Fruit fly (Drosophila melanogaster) whole organism, embryonic: ENCODE results near the gene Tyler.

Experiments used
- Awh ChIP-seq: fragments of 200-800 bp; sonication (Bioruptor generic); IDR thresholded peaks from 2 replicates; pipeline ENCODE4, ENCODE4 v1.3.6; 2022; ENCODE audit warnings: missing biosample characterization, missing genetic modification characterization
- BtbVII ChIP-seq: fragments of 200-800 bp; sonication (Bioruptor generic); optimal IDR thresholded peaks from 3 replicates; lab custom pipeline; 2017; ENCODE audit warnings: missing biosample characterization, mild to moderate bottlenecking, missing genetic modification characterization
- CG10147 ChIP-seq: fragments of 200-800 bp; sonication (Bioruptor generic); optimal IDR thresholded peaks from 2 replicates; lab custom pipeline; 2019; ENCODE audit warnings: missing biosample characterization, mild to moderate bottlenecking, missing genetic modification characterization, moderate library complexity
- CG1024 ChIP-seq: fragments of 200-800 bp; sonication (Bioruptor generic); IDR thresholded peaks from 2 replicates; pipeline ENCODE4 v1.3.6; 2022; ENCODE audit warnings: missing biosample characterization, missing genetic modification characterization
- CG10267 ChIP-seq: fragments of 200-800 bp; sonication (Bioruptor generic); optimal IDR thresholded peaks from 2 replicates; lab custom pipeline; 2018; ENCODE audit warnings: missing biosample characterization, mild to moderate bottlenecking, missing genetic modification characterization, moderate library complexity
- CG12071 ChIP-seq: fragments of 200-800 bp; sonication (Bioruptor generic); optimal IDR thresholded peaks from 3 replicates; lab custom pipeline; 2018; ENCODE audit warnings: missing biosample characterization, mild to moderate bottlenecking, missing genetic modification characterization
- CG12236 ChIP-seq: fragments of 200-800 bp; sonication (Bioruptor generic); optimal IDR thresholded peaks from 2 replicates; lab custom pipeline; 2016; ENCODE audit warnings: missing biosample characterization, missing genetic modification characterization
- CG13296 ChIP-seq: fragments of 200-800 bp; sonication (Bioruptor generic); optimal IDR thresholded peaks from 3 replicates; lab custom pipeline; 2018; ENCODE audit warnings: missing biosample characterization, mild to moderate bottlenecking, missing genetic modification characterization
- CG13894 ChIP-seq: fragments of 200-800 bp; sonication (Bioruptor generic); optimal IDR thresholded peaks from 3 replicates; lab custom pipeline; 2018; ENCODE audit warnings: missing biosample characterization, mild to moderate bottlenecking, missing genetic modification characterization, moderate library complexity
- CG15011 ChIP-seq: fragments of 200-800 bp; sonication (Bioruptor generic); optimal IDR thresholded peaks from 3 replicates; lab custom pipeline; 2018; ENCODE audit warnings: missing biosample characterization, mild to moderate bottlenecking, missing genetic modification characterization
- CG1529 ChIP-seq: fragments of 200-800 bp; sonication (Bioruptor generic); optimal IDR thresholded peaks from 3 replicates; lab custom pipeline; 2018; ENCODE audit warnings: missing biosample characterization, missing genetic modification characterization
- CG16815 ChIP-seq: fragments of 200-800 bp; sonication (Bioruptor generic); optimal IDR thresholded peaks from 3 replicates; lab custom pipeline; 2017; ENCODE audit warnings: missing biosample characterization, mild to moderate bottlenecking, missing genetic modification characterization
- CG17912 ChIP-seq: fragments of 200-800 bp; sonication (Bioruptor generic); optimal IDR thresholded peaks from 2 replicates; lab custom pipeline; 2018; ENCODE audit warnings: missing biosample characterization, mild to moderate bottlenecking, missing genetic modification characterization
- CG2875 ChIP-seq: fragments of 200-800 bp; sonication (Bioruptor generic); optimal IDR thresholded peaks from 2 replicates; lab custom pipeline; 2017; ENCODE audit warnings: missing biosample characterization, mild to moderate bottlenecking, missing genetic modification characterization, missing genetic modification reagents
- CG4282 ChIP-seq: fragments of 200-800 bp; sonication (Bioruptor generic); optimal IDR thresholded peaks from 2 replicates; lab custom pipeline; 2016; ENCODE audit warnings: missing biosample characterization, missing genetic modification characterization
- CG4730 ChIP-seq: fragments of 200-800 bp; sonication (Bioruptor generic); IDR thresholded peaks from 2 replicates; pipeline ENCODE4 v1.3.6; 2022; ENCODE audit warnings: missing biosample characterization, missing genetic modification characterization
- CG5953 ChIP-seq: fragments of 200-800 bp; sonication (Bioruptor generic); IDR thresholded peaks from 2 replicates; pipeline ENCODE4 v1.3.6; 2022; ENCODE audit warnings: missing biosample characterization, missing genetic modification characterization
- CG8290 ChIP-seq, 3 experiments: fragments of 200-800 bp; sonication (Bioruptor generic); optimal IDR thresholded peaks; 2 replicates each; lab custom pipeline; 2016 to 2019; ENCODE audit warnings: missing biosample characterization in 3 of 3, missing genetic modification characterization in 3 of 3, mild to moderate bottlenecking in 2 of 3, moderate library complexity in 1 of 3
- CHES-1-like ChIP-seq: fragments of 200-800 bp; sonication (Bioruptor generic); optimal IDR thresholded peaks from 2 replicates; lab custom pipeline; 2016; ENCODE audit warnings: missing biosample characterization, missing genetic modification characterization
- Camta ChIP-seq: fragments of 200-800 bp; sonication (Bioruptor generic); optimal IDR thresholded peaks from 2 replicates; lab custom pipeline; 2016; ENCODE audit warnings: missing biosample characterization, missing genetic modification characterization
- CrebB ChIP-seq: fragments of 200-800 bp; sonication (Bioruptor generic); optimal IDR thresholded peaks from 3 replicates; lab custom pipeline; 2018; ENCODE audit warnings: missing biosample characterization, mild to moderate bottlenecking, missing genetic modification characterization
- Dad ChIP-seq: fragments of 200-800 bp; sonication (Bioruptor generic); optimal IDR thresholded peaks from 3 replicates; lab custom pipeline; 2016; ENCODE audit warnings: missing biosample characterization, missing genetic modification characterization
- Fer1 ChIP-seq: fragments of 200-800 bp; sonication (Bioruptor generic); optimal IDR thresholded peaks from 2 replicates; lab custom pipeline; 2017; ENCODE audit warnings: missing biosample characterization, mild to moderate bottlenecking, missing genetic modification characterization
- Hsf ChIP-seq: fragments of 200-800 bp; sonication (Bioruptor generic); optimal IDR thresholded peaks from 3 replicates; lab custom pipeline; 2016; ENCODE audit warnings: missing biosample characterization, missing genetic modification characterization
- Jarid2 ChIP-seq: fragments of 200-800 bp; sonication (Bioruptor generic); optimal IDR thresholded peaks from 3 replicates; lab custom pipeline; 2017; ENCODE audit warnings: mild to moderate bottlenecking, missing biosample characterization, missing genetic modification reagents, missing genetic modification characterization
- Kr ChIP-seq: fragments of 200-800 bp; sonication (Bioruptor generic); optimal IDR thresholded peaks from 2 replicates; lab custom pipeline; 2017; ENCODE audit warnings: missing biosample characterization, mild to moderate bottlenecking, missing genetic modification characterization
- MTF-1 ChIP-seq: fragments of 200-800 bp; sonication (Bioruptor generic); optimal IDR thresholded peaks from 2 replicates; lab custom pipeline; 2018; ENCODE audit warnings: missing biosample characterization, mild to moderate bottlenecking, missing genetic modification characterization, borderline replicate concordance
- Mes4 ChIP-seq: fragments of 200-800 bp; sonication (Bioruptor generic); optimal IDR thresholded peaks from 2 replicates; lab custom pipeline; 2016; ENCODE audit warnings: missing biosample characterization, missing genetic modification characterization
- TFAM ChIP-seq: fragments of 200-800 bp; sonication (Bioruptor generic); optimal IDR thresholded peaks from 2 replicates; lab custom pipeline; 2017; ENCODE audit warnings: missing biosample characterization, missing genetic modification characterization, inconsistent platforms
- Xbp1 ChIP-seq: fragments of 200-800 bp; sonication (Bioruptor generic); optimal IDR thresholded peaks from 3 replicates; lab custom pipeline; 2016; ENCODE audit warnings: missing biosample characterization, mild to moderate bottlenecking, missing genetic modification characterization
- ara ChIP-seq: fragments of 200-800 bp; sonication (Bioruptor generic); IDR thresholded peaks from 2 replicates; pipeline ENCODE4 v1.3.6; 2022; ENCODE audit warnings: missing biosample characterization, missing genetic modification characterization
- bsh ChIP-seq, 2 experiments: fragments of 200-800 bp; sonication (Bioruptor generic); optimal IDR thresholded peaks; 2 replicates each; lab custom pipeline; 2017 to 2018; ENCODE audit warnings: mild to moderate bottlenecking in 2 of 2, missing biosample characterization in 2 of 2, missing genetic modification characterization in 2 of 2, moderate library complexity in 1 of 2
- cad ChIP-seq: fragments of >200 bp; optimal IDR thresholded peaks from 2 replicates; lab custom pipeline; 2017; ENCODE audit warnings: missing biosample characterization, missing genetic modification characterization
- cwo ChIP-seq: fragments of 200-800 bp; sonication (Bioruptor generic); optimal IDR thresholded peaks from 3 replicates; lab custom pipeline; 2017; ENCODE audit warnings: missing biosample characterization, missing genetic modification characterization, mild to moderate bottlenecking, moderate library complexity, missing genetic modification reagents
- fd102C ChIP-seq: fragments of 200-800 bp; sonication (Bioruptor generic); optimal IDR thresholded peaks from 2 replicates; lab custom pipeline; 2018; ENCODE audit warnings: missing biosample characterization, mild to moderate bottlenecking, missing genetic modification characterization, moderate library complexity
- hth ChIP-seq: fragments of >200 bp; optimal IDR thresholded peaks from 2 replicates; lab custom pipeline; 2017; ENCODE audit warnings: inconsistent platforms
- jing ChIP-seq: fragments of 200-800 bp; sonication (Bioruptor generic); optimal IDR thresholded peaks from 2 replicates; lab custom pipeline; 2018; ENCODE audit warnings: missing biosample characterization, mild to moderate bottlenecking, missing genetic modification characterization
- kah ChIP-seq: fragments of 200-800 bp; sonication (Bioruptor generic); optimal IDR thresholded peaks from 2 replicates; lab custom pipeline; 2018; ENCODE audit warnings: missing biosample characterization, mild to moderate bottlenecking, missing genetic modification characterization
- kni ChIP-seq: fragments of 200-800 bp; sonication (Bioruptor generic); optimal IDR thresholded peaks from 3 replicates; lab custom pipeline; 2017; ENCODE audit warnings: mild to moderate bottlenecking, missing biosample characterization, missing genetic modification reagents, missing genetic modification characterization
- lola ChIP-seq, 3 experiments: fragments of >200 bp in 2 of 3; fragments of 200-800 bp in 1 of 3; sonication (Bioruptor generic) in 1 of 3; optimal IDR thresholded peaks; 2 replicates each; lab custom pipeline; 2017 to 2019; ENCODE audit warnings: missing biosample characterization in 3 of 3, missing genetic modification characterization in 3 of 3, mild to moderate bottlenecking in 1 of 3, moderate library complexity in 1 of 3
- maf-S ChIP-seq: fragments of 200-800 bp; sonication (Bioruptor generic); optimal IDR thresholded peaks from 2 replicates; lab custom pipeline; 2016; ENCODE audit warnings: missing biosample characterization, missing genetic modification characterization
- phol ChIP-seq: fragments of 200-800 bp; sonication (Bioruptor generic); optimal IDR thresholded peaks from 3 replicates; lab custom pipeline; 2018; ENCODE audit warnings: missing biosample characterization, mild to moderate bottlenecking, missing genetic modification characterization, moderate library complexity
- prd ChIP-seq, 3 experiments: fragments of >200 bp in 2 of 3; fragments of 200-800 bp in 1 of 3; sonication (Bioruptor generic) in 1 of 3; optimal IDR thresholded peaks in 2 of 3; IDR thresholded peaks in 1 of 3; 2 replicates in 2 of 3; 3 replicates in 1 of 3; pipeline versions ENCODE4 v1.3.6 to Lab custom; 2017 to 2022; ENCODE audit warnings: missing biosample characterization in 1 of 3, missing genetic modification characterization in 1 of 3
- pzg ChIP-seq: fragments of 200-800 bp; sonication (Bioruptor generic); optimal IDR thresholded peaks from 3 replicates; lab custom pipeline; 2018; ENCODE audit warnings: missing biosample characterization, mild to moderate bottlenecking, missing genetic modification characterization, moderate library complexity
- sisA ChIP-seq: fragments of 200-800 bp; sonication (Bioruptor generic); IDR thresholded peaks from 2 replicates; pipeline ENCODE4 v1.3.6; 2022; ENCODE audit warnings: missing biosample characterization, missing genetic modification characterization
- sug ChIP-seq: fragments of 200-800 bp; optimal IDR thresholded peaks from 2 replicates; lab custom pipeline; 2019; ENCODE audit warnings: missing biosample characterization, mild to moderate bottlenecking, missing genetic modification characterization, moderate library complexity
- tll ChIP-seq, 2 experiments: fragments of 200-800 bp in 1 of 2; fragments of >200 bp in 1 of 2; sonication (Bioruptor generic) in 1 of 2; optimal IDR thresholded peaks; 2 replicates each; lab custom pipeline; 2017 to 2019; ENCODE audit warnings: missing biosample characterization in 2 of 2, missing genetic modification characterization in 2 of 2, mild to moderate bottlenecking in 1 of 2, moderate library complexity in 1 of 2
- unpg ChIP-seq: fragments of 200-800 bp; sonication (Bioruptor generic); optimal IDR thresholded peaks from 3 replicates; lab custom pipeline; 2018; ENCODE audit warnings: missing biosample characterization, mild to moderate bottlenecking, missing genetic modification characterization, moderate library complexity
- yki ChIP-seq: fragments of >200 bp; optimal IDR thresholded peaks from 3 replicates; lab custom pipeline; 2018

The Tyler gene

dm6 chrX:19603953-19604352 is 7.4 kb upstream of the Tyler start (continued):
- no peak for TF ChIP-seq prd (optimal IDR thresholded peaks at IDR 0.05; lab: Kevin White, UChicago)
- TF ChIP-seq prd (GFP tag; IDR thresholded peaks at IDR 0.05; lab: Robert Waterston, UW) = peak; percentile 87
- TF ChIP-seq CG12071 (GFP tag; lab: Kevin White, UChicago) = peak; percentile 77
- TF ChIP-seq jing (GFP tag; lab: Kevin White, UChicago) = peak; percentile 39
- TF ChIP-seq bsh (GFP tag; optimal IDR thresholded peaks at IDR 0.05; lab: Kevin White, UChicago) = peak; percentile 56 to 70
- TF ChIP-seq CG13894 (tag; lab: Kevin White, UChicago) = peak; percentile 59
- no peak for TF ChIP-seq yki (lab: Kevin White, UChicago)
- peak; percentile 13 for TF ChIP-seq CG2875 (GFP tag; lab: Kevin White, UChicago)
- no peak for TF ChIP-seq Kr (GFP tag; lab: Kevin White, UChicago)
- peak; percentile 20; the same call in 1 of the 2 replicates for TF ChIP-seq ara (GFP tag; lab: Robert Waterston, UW)
- peak; percentile 50 for TF ChIP-seq MTF-1
- TF ChIP-seq BtbVII (GFP tag; lab: Kevin White, UChicago) = peak; percentile 61
- TF ChIP-seq cad (GFP tag; lab: Kevin White, UChicago) = no peak
- no peak for TF ChIP-seq CG4282 (GFP tag; lab: Kevin White, UChicago)
- peak; percentile 31 for TF ChIP-seq CG16815 (GFP tag; lab: Kevin White, UChicago)
- no peak for TF ChIP-seq kni (GFP tag; lab: Kevin White, UChicago)
- no peak for TF ChIP-seq TFAM (GFP tag; lab: Kevin White, UChicago)
- TF ChIP-seq tll (GFP tag; optimal IDR thresholded peaks at IDR 0.05; lab: Kevin White, UChicago) = no peak
- TF ChIP-seq lola (GFP tag; optimal IDR thresholded peaks at IDR 0.05; lab: Kevin White, UChicago) = peak in 1 of 3 experiments; percentile 20
- TF ChIP-seq CG15011 = peak; percentile 55
- TF ChIP-seq maf-S (GFP tag; lab: Kevin White, UChicago) = peak; percentile 2
- peak; percentile 74 for TF ChIP-seq Xbp1 (GFP tag; lab: Kevin White, UChicago)
- TF ChIP-seq sisA (GFP tag; lab: Robert Waterston, UW) = peak; percentile 81
- peak; percentile 46; the same call in 1 of the 2 replicates for TF ChIP-seq CG1024 (GFP tag; lab: Robert Waterston, UW)
- TF ChIP-seq Dad (GFP tag; lab: Kevin White, UChicago) = peak; percentile 31
- peak; percentile 77 for TF ChIP-seq Fer1 (GFP tag; lab: Kevin White, UChicago)
- TF ChIP-seq Awh = 0 out of 2 replicates have a peak, but pooled peaks have one; percentile 55
- TF ChIP-seq CG10147 = peak; percentile 60
- peak; percentile 66 for TF ChIP-seq Hsf (GFP tag; lab: Kevin White, UChicago)
- TF ChIP-seq Jarid2 (GFP tag; lab: Kevin White, UChicago) = peak; percentile 41
- peak; percentile 82 for TF ChIP-seq sug (tag; lab: Kevin White, UChicago)
- peak; percentile 61 for TF ChIP-seq CG5953 (GFP tag; lab: Robert Waterston, UW)
- TF ChIP-seq Mes4 (GFP tag; lab: Kevin White, UChicago) = no peak
- TF ChIP-seq CG4730 (GFP tag; lab: Robert Waterston, UW) = peak; percentile 62
- peak; percentile 44 for TF ChIP-seq CHES-1-like
- no peak for TF ChIP-seq CG12236 (GFP tag; lab: Kevin White, UChicago)
- TF ChIP-seq cwo (GFP tag; lab: Kevin White, UChicago) = peak; percentile 75
- TF ChIP-seq Camta (GFP tag; lab: Kevin White, UChicago) = peak; percentile 58
- peak; percentile 25 for TF ChIP-seq CG8290 (GFP tag; optimal IDR thresholded peaks at IDR 0.05; lab: Kevin White, UChicago)
- TF ChIP-seq CG8290 (tag; optimal IDR thresholded peaks at IDR 0.05; lab: Kevin White, UChicago) = peak in 1 of 2 experiments; percentile 84
- TF ChIP-seq CG17912 (GFP tag; lab: Kevin White, UChicago) = no peak
- peak; percentile 69 for TF ChIP-seq phol (tag; lab: Kevin White, UChicago)
- TF ChIP-seq CG13296 (GFP tag; lab: Kevin White, UChicago) = peak; percentile 64
- TF ChIP-seq CrebB (tag; lab: Kevin White, UChicago) = peak; percentile 52
- peak; percentile 75 for TF ChIP-seq unpg (GFP tag; lab: Kevin White, UChicago)
- no peak for TF ChIP-seq fd102C (GFP tag; lab: Kevin White, UChicago)
- TF ChIP-seq kah (GFP tag; lab: Kevin White, UChicago) = peak; percentile 14
- TF ChIP-seq hth = no peak
- TF ChIP-seq CG1529 (GFP tag; lab: Kevin White, UChicago) = peak; percentile 18
- TF ChIP-seq CG10267 (tag; lab: Kevin White, UChicago) = peak; percentile 59
- no peak for TF ChIP-seq pzg (GFP tag; lab: Kevin White, UChicago)
